Worm (Caenorhabditis elegans) whole organism, young adult: ENCODE results near the gene npr-27.
A peak's percentile ranks its signal among the peaks of the same experiment; 100 is the strongest.

Source experiments
- B0336.3 ChIP-seq: fragments of 200-800 bp; sonication (Bioruptor generic); IDR thresholded peaks from 2 replicates; pipeline ENCODE4 v1.3.6; 2022; ENCODE audit warnings: missing genetic modification characterization, missing compliant biosample characterization
- C06A6.2 ChIP-seq: fragments of 200-800 bp; sonication (Bioruptor generic); conservative IDR thresholded peaks from 2 replicates; pipeline ENCODE4 v1.3.6; 2022; ENCODE audit warnings: missing genetic modification characterization, missing compliant biosample characterization
- D2030.7 ChIP-seq: fragments of 200-800 bp; sonication (Bioruptor generic); IDR thresholded peaks from 2 replicates; pipeline ENCODE4 v1.3.6; 2022; ENCODE audit warnings: missing genetic modification reagents, missing genetic modification characterization, missing compliant biosample characterization
- F57C9.4 ChIP-seq: sonication (generic microtip); optimal IDR thresholded peaks from 2 replicates; lab custom pipeline; 2017; ENCODE audit warnings: mild to moderate bottlenecking, missing genetic modification characterization, missing compliant biosample characterization
- K11D2.4 ChIP-seq: fragments of 200-800 bp; sonication (Bioruptor generic); IDR thresholded peaks from 2 replicates; pipeline ENCODE4 v1.3.6; 2022; ENCODE audit warnings: missing genetic modification reagents, missing genetic modification characterization, missing compliant biosample characterization
- K12H6.12 ChIP-seq: fragments of 200-800 bp; sonication (Bioruptor generic); optimal IDR thresholded peaks from 2 replicates; lab custom pipeline; 2018; ENCODE audit warnings: mild to moderate bottlenecking, missing genetic modification characterization, missing compliant biosample characterization
- akir-1 ChIP-seq: fragments of 200-800 bp; sonication (Bioruptor generic); optimal IDR thresholded peaks from 2 replicates; lab custom pipeline; 2018; ENCODE audit warnings: mild to moderate bottlenecking, missing genetic modification characterization, moderate library complexity, missing compliant biosample characterization
- aptf-3 ChIP-seq: fragments of 200-800 bp; sonication (Bioruptor generic); IDR thresholded peaks from 2 replicates; pipeline ENCODE4 v1.3.6; 2022; ENCODE audit warnings: missing genetic modification characterization, missing compliant biosample characterization
- athp-1 ChIP-seq: sonication (generic microtip); optimal IDR thresholded peaks from 2 replicates; lab custom pipeline; 2017; ENCODE audit warnings: mild to moderate bottlenecking, missing genetic modification characterization, missing compliant biosample characterization
- attf-6 ChIP-seq: fragments of 200-800 bp; sonication (Bioruptor generic); IDR thresholded peaks from 2 replicates; pipeline ENCODE4 v1.3.6; 2022; ENCODE audit warnings: missing genetic modification reagents, missing genetic modification characterization, missing compliant biosample characterization
- bed-1 ChIP-seq: fragments of 200-800 bp; sonication (Bioruptor generic); IDR thresholded peaks from 2 replicates; pipeline ENCODE4 v1.3.6; 2022; ENCODE audit warnings: missing genetic modification reagents, missing genetic modification characterization, missing compliant biosample characterization
- cebp-1 ChIP-seq, 2 experiments: fragments of 200-800 bp in 1 of 2; sonication (Bioruptor generic) in 1 of 2; sonication (generic microtip) in 1 of 2; IDR thresholded peaks in 1 of 2; optimal IDR thresholded peaks in 1 of 2; 2 replicates each; pipeline versions ENCODE4 v1.3.6 to Lab custom; 2017 to 2022; ENCODE audit warnings: missing compliant biosample characterization in 2 of 2, missing genetic modification characterization in 2 of 2, mild to moderate bottlenecking in 1 of 2, missing genetic modification reagents in 1 of 2, moderate library complexity in 1 of 2
- ceh-40 ChIP-seq: fragments of 200-800 bp; sonication (Bioruptor generic); IDR thresholded peaks from 2 replicates; pipeline ENCODE4 v1.3.6; 2022; ENCODE audit warnings: missing genetic modification characterization, missing compliant biosample characterization
- ceh-79 ChIP-seq: sonication (generic microtip); optimal IDR thresholded peaks from 2 replicates; lab custom pipeline; 2017; ENCODE audit warnings: mild to moderate bottlenecking, missing genetic modification characterization, missing compliant biosample characterization
- ceh-91 ChIP-seq: fragments of 200-800 bp; sonication (Bioruptor generic); IDR thresholded peaks from 2 replicates; pipeline ENCODE4 v1.3.6; 2022; ENCODE audit warnings: missing genetic modification reagents, missing genetic modification characterization, missing compliant biosample characterization
- chd-7 ChIP-seq: sonication (generic microtip); optimal IDR thresholded peaks from 2 replicates; lab custom pipeline; 2016; ENCODE audit warnings: mild to moderate bottlenecking, missing genetic modification characterization, moderate library complexity, missing compliant biosample characterization
- die-1 ChIP-seq: sonication (generic microtip); optimal IDR thresholded peaks from 2 replicates; lab custom pipeline; 2016; ENCODE audit warnings: missing genotype, mild to moderate bottlenecking, missing genetic modification characterization, missing compliant biosample characterization
- dpff-1 ChIP-seq: sonication (generic microtip); optimal IDR thresholded peaks from 2 replicates; lab custom pipeline; 2017; ENCODE audit warnings: mild to moderate bottlenecking, missing genetic modification characterization, missing compliant biosample characterization
- egl-18 ChIP-seq: fragments of 200-800 bp; sonication (Bioruptor generic); IDR thresholded peaks from 2 replicates; pipeline ENCODE4 v1.3.6; 2022; ENCODE audit warnings: missing genetic modification reagents, missing genetic modification characterization, missing compliant biosample characterization
- egl-44 ChIP-seq: fragments of 200-800 bp; sonication (Bioruptor generic); IDR thresholded peaks from 2 replicates; pipeline ENCODE4 v1.3.6; 2022; ENCODE audit warnings: missing genetic modification reagents, missing genetic modification characterization, missing compliant biosample characterization
- egrh-3 ChIP-seq: fragments of 200-800 bp; sonication (Bioruptor generic); IDR thresholded peaks from 2 replicates; pipeline ENCODE4 v1.3.6; 2022; ENCODE audit warnings: missing genetic modification reagents, missing genetic modification characterization, missing compliant biosample characterization
- hmg-20 ChIP-seq: fragments of 200-800 bp; sonication (Bioruptor generic); IDR thresholded peaks from 2 replicates; pipeline ENCODE4 v1.3.6; 2022; ENCODE audit warnings: missing genetic modification reagents, missing genetic modification characterization, missing compliant biosample characterization
- hrde-1 ChIP-seq: sonication (generic microtip); optimal IDR thresholded peaks from 2 replicates; lab custom pipeline; 2016; ENCODE audit warnings: missing genetic modification characterization, mild to moderate bottlenecking, missing compliant biosample characterization, moderate library complexity, missing genotype, missing genetic modification reagents, borderline replicate concordance
- let-526 ChIP-seq: fragments of 200-800 bp; sonication (Bioruptor generic); IDR thresholded peaks from 2 replicates; pipeline ENCODE4 v1.3.6; 2022; ENCODE audit warnings: missing genetic modification reagents, missing genetic modification characterization, missing compliant biosample characterization
- let-607 ChIP-seq, 2 experiments: fragments of 200-800 bp in 1 of 2; sonication (Bioruptor generic) in 1 of 2; sonication (generic microtip) in 1 of 2; optimal IDR thresholded peaks; 2 replicates each; lab custom pipeline; 2016 to 2018; ENCODE audit warnings: mild to moderate bottlenecking in 2 of 2, missing compliant biosample characterization in 2 of 2, missing genetic modification characterization in 2 of 2, moderate library complexity in 2 of 2, missing genotype in 1 of 2
- lin-26 ChIP-seq: fragments of 200-800 bp; sonication (Bioruptor generic); IDR thresholded peaks from 2 replicates; pipeline ENCODE4 v1.3.6; 2022; ENCODE audit warnings: missing genetic modification reagents, missing genetic modification characterization, missing compliant biosample characterization
- lin-54 ChIP-seq: fragments of 200-800 bp; sonication (Bioruptor generic); optimal IDR thresholded peaks from 2 replicates; lab custom pipeline; 2018; ENCODE audit warnings: mild to moderate bottlenecking, missing genetic modification characterization, missing compliant biosample characterization
- lir-1 ChIP-seq: fragments of 200-800 bp; sonication (Bioruptor generic); conservative IDR thresholded peaks from 2 replicates; pipeline ENCODE4 v1.3.6; 2022; ENCODE audit warnings: missing genetic modification reagents, missing genetic modification characterization, missing compliant biosample characterization
- madf-3 ChIP-seq: fragments of 200-800 bp; sonication (Bioruptor generic); IDR thresholded peaks from 2 replicates; pipeline ENCODE4 v1.3.6; 2022; ENCODE audit warnings: missing genetic modification reagents, missing genetic modification characterization, missing compliant biosample characterization
- madf-8 ChIP-seq: fragments of 200-800 bp; sonication (Bioruptor generic); conservative IDR thresholded peaks from 2 replicates; pipeline ENCODE4 v1.3.6; 2022; ENCODE audit warnings: missing genetic modification reagents, missing genetic modification characterization, missing compliant biosample characterization
- mcd-1 ChIP-seq: fragments of 200-800 bp; sonication (Bioruptor generic); IDR thresholded peaks from 2 replicates; pipeline ENCODE4 v1.3.6; 2022; ENCODE audit warnings: missing genetic modification reagents, missing genetic modification characterization, missing compliant biosample characterization
- nfyb-1 ChIP-seq: fragments of 200-800 bp; sonication (Bioruptor generic); IDR thresholded peaks from 2 replicates; pipeline ENCODE4 v1.3.6; 2022; ENCODE audit warnings: missing genetic modification reagents, missing genetic modification characterization, missing compliant biosample characterization
- pbrm-1 ChIP-seq: fragments of 200-800 bp; sonication (Bioruptor generic); IDR thresholded peaks from 2 replicates; pipeline ENCODE4 v1.3.6; 2022; ENCODE audit warnings: missing genetic modification reagents, missing genetic modification characterization, missing compliant biosample characterization
- pha-4 ChIP-seq: fragments of 150-350 bp; sonication (generic microtip); optimal IDR thresholded peaks from 2 replicates; lab custom pipeline; 2014; ENCODE audit warnings: missing biosample characterization, missing genetic modification reagents, missing genetic modification characterization
- rpc-1 ChIP-seq, 2 experiments: fragments of 150-350 bp in 1 of 2; sonication (generic microtip) in 1 of 2; optimal IDR thresholded peaks; 2 replicates each; lab custom pipeline; 2014 to 2018; ENCODE audit warnings: missing biosample characterization in 1 of 2, missing genetic modification characterization in 1 of 2, missing genetic modification reagents in 1 of 2, missing genotype in 1 of 2
- sdz-38 ChIP-seq: sonication (generic microtip); optimal IDR thresholded peaks from 2 replicates; lab custom pipeline; 2016; ENCODE audit warnings: missing genotype, missing genetic modification characterization, missing compliant biosample characterization
- snpc-1.1 ChIP-seq: sonication (generic microtip); optimal IDR thresholded peaks from 2 replicates; lab custom pipeline; 2017; ENCODE audit warnings: missing genetic modification characterization, mild to moderate bottlenecking, missing compliant biosample characterization, antibody characterized with exemption, moderate library complexity, missing genotype, missing genetic modification reagents; ENCODE audit not compliant: insufficient read depth
- snpc-3.4 ChIP-seq: sonication (generic microtip); optimal IDR thresholded peaks from 2 replicates; lab custom pipeline; 2017; ENCODE audit warnings: missing genetic modification characterization, mild to moderate bottlenecking, missing compliant biosample characterization, antibody characterized with exemption, moderate library complexity, missing genotype, missing genetic modification reagents
- unc-130 ChIP-seq: sonication (generic microtip); optimal IDR thresholded peaks from 2 replicates; lab custom pipeline; 2016; ENCODE audit warnings: missing genetic modification reagents, missing genetic modification characterization, missing compliant biosample characterization
- unc-62 ChIP-seq: fragments of 150-350 bp; optimal IDR thresholded peaks from 2 replicates; lab custom pipeline; 2014; ENCODE audit warnings: missing biosample characterization, missing genetic modification reagents, missing genetic modification characterization
- ztf-28 ChIP-seq: fragments of 200-800 bp; sonication (Bioruptor generic); IDR thresholded peaks from 2 replicates; pipeline ENCODE4 v1.3.6; 2022; ENCODE audit warnings: missing genetic modification reagents, missing genetic modification characterization, missing compliant biosample characterization

The npr-27 gene

ce11 chrIV:7309678-7310077, 4.3 kb downstream of the npr-27 start:
- TF ChIP-seq egrh-3 (GFP tag; lab: Robert Waterston, UW) (no peak), B0336.3 (GFP tag; lab: Robert Waterston, UW) (no peak), dpff-1 (tag; lab: Kevin White, UChicago) (no peak), ceh-91 (GFP tag; lab: Robert Waterston, UW) (no peak), ceh-79 (tag; lab: Kevin White, UChicago) (no peak), C06A6.2 (GFP tag; lab: Robert Waterston, UW) (no peak), egl-44 (no peak), snpc-1.1 (tag; lab: Kevin White, UChicago) (no peak), lir-1 (no peak), cebp-1 (GFP tag; IDR thresholded peaks at IDR 0.05; lab: Robert Waterston, UW) (no peak), cebp-1 (tag; optimal IDR thresholded peaks at IDR 0.05; lab: Kevin White, UChicago) (no peak), rpc-1 (optimal IDR thresholded peaks at IDR 0.05; lab: Kevin White, UChicago) (no peak), rpc-1 (tag; optimal IDR thresholded peaks at IDR 0.05; lab: Kevin White, UChicago) (no peak), ceh-40 (GFP tag; lab: Robert Waterston, UW) (no peak), K11D2.4 (GFP tag; lab: Robert Waterston, UW) (no peak), lin-26 (GFP tag; lab: Robert Waterston, UW) (no peak), pha-4 (tag; lab: Kevin White, UChicago) (no peak), let-607 (tag; optimal IDR thresholded peaks at IDR 0.05; lab: Kevin White, UChicago) (no peak)

DNA sequence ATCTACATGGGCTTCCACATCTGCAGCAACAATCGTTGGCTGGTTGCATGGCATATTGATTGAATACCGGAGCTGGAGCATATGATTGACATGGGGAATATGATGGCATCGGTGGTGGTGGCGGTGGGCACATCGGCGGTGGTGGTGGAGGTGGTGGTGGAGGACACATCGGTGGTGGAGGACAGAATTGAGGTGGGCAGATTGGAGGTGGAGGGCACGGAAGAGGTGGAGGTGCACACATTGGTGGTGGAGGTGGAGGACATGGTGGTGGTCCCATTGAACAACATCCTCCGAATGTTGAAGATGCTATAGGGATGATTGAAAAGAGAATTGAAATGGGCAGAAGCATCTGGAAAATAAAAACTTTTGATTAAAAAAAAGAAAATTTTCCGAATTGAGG, 5.0 kb downstream of the npr-27 start, which contains the start of gene grl-4:
TSS of gene grl-4 (minus strand) at position 351 of the 400 bp plus-strand sequence.
- no peak for TF ChIP-seq snpc-1.1 (tag; lab: Kevin White, UChicago)
- TF ChIP-seq egl-18 (GFP tag; lab: Robert Waterston, UW): no peak
- TF ChIP-seq madf-8: no peak
- TF ChIP-seq egrh-3 (GFP tag; lab: Robert Waterston, UW): peak; percentile 53; the same call in 1 of the 2 replicates
- TF ChIP-seq chd-7 (tag; lab: Kevin White, UChicago): no peak
- 0 out of 2 replicates have a peak, but pooled peaks have one; percentile 12 for TF ChIP-seq ztf-28 (GFP tag; lab: Robert Waterston, UW)

DNA sequence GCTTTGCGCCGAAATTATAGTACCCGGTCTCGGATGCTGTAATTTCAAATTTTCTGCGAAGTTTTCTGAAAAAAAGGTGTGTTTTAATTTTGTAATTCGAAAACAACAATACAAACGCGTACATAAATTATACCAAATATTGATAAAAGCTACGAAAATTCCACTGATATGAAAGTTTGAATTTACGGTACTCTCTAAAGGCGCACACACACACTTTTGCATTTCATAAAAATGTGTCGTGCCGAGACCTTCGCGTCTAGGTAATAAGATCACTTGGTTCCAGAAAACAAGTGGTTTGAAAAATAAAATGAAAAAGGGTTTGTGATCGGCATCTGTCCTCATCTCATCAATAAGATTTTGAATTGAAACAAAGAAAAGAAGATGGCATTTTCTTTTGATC, 5.4 kb downstream of the npr-27 start:
- TF ChIP-seq F57C9.4 (tag; lab: Kevin White, UChicago): no peak
- no peak for TF ChIP-seq bed-1 (GFP tag; lab: Robert Waterston, UW)
- no peak for TF ChIP-seq ceh-79 (tag; lab: Kevin White, UChicago)
- no peak for TF ChIP-seq snpc-3.4 (tag; lab: Kevin White, UChicago)
- TF ChIP-seq die-1: no peak
- no peak for TF ChIP-seq K12H6.12 (tag; lab: Kevin White, UChicago)
- TF ChIP-seq akir-1 (GFP tag; lab: Kevin White, UChicago): no peak
- TF ChIP-seq aptf-3 (GFP tag; lab: Robert Waterston, UW): no peak
- TF ChIP-seq pbrm-1 (GFP tag; lab: Robert Waterston, UW): no peak
- TF ChIP-seq hmg-20 (GFP tag; lab: Robert Waterston, UW): no peak
- TF ChIP-seq D2030.7 (GFP tag; lab: Robert Waterston, UW): no peak

DNA sequence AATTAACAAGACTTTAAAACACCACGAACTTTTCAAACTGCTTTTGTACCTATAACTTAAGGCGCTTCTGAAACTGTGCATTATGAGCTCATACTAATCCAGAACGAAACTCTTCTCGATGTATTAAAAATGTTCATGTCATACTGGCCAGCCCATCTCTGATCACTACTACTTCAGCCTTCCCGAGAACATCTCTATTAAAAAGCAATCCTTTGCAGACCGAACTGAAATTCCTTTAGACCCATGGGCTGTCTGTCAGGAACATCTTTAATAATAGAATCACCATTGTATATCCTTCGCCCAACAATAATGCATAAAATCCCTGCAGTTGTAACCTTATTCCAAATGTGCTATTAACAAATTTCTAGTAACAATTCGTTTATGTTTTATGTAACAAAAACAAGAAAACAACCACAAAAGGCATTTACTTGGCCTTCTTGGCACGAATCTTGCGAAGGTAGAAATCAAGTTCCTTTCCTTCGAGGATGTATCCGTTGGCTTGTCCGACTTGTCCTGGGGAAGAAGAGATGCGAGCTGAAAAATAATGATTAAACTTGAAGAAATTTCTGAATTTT, 7.3 kb downstream of the npr-27 start:
- TF ChIP-seq athp-1 (tag; lab: Kevin White, UChicago): no peak
- peak; percentile 77; the same call in 1 of the 2 replicates for TF ChIP-seq attf-6
- TF ChIP-seq lin-54: peak; percentile 50
- TF ChIP-seq unc-130 (GFP tag; lab: Kevin White, UChicago): peak; percentile 31
- peak; percentile 50 for TF ChIP-seq hrde-1 (tag; lab: Kevin White, UChicago)
- TF ChIP-seq C06A6.2 (GFP tag; lab: Robert Waterston, UW): no peak
- no peak for TF ChIP-seq sdz-38 (tag; lab: Kevin White, UChicago)
- 0 out of 2 replicates have a peak, but pooled peaks have one; percentile 28 for TF ChIP-seq nfyb-1 (GFP tag; lab: Robert Waterston, UW)
- peak; percentile 6; the same call in 1 of the 2 replicates for TF ChIP-seq madf-3 (GFP tag; lab: Robert Waterston, UW)
- TF ChIP-seq mcd-1 (GFP tag; lab: Robert Waterston, UW): 0 out of 2 replicates have a peak, but pooled peaks have one; percentile 9
- no peak for TF ChIP-seq ceh-40 (GFP tag; lab: Robert Waterston, UW)
- TF ChIP-seq let-526 (GFP tag; lab: Robert Waterston, UW): no peak
- peak; percentile 5; the same call in 1 of the 2 replicates for TF ChIP-seq lin-26 (GFP tag; lab: Robert Waterston, UW)
- TF ChIP-seq snpc-3.4 (tag; lab: Kevin White, UChicago): peak; percentile 51
- no peak for TF ChIP-seq lir-1
- no peak for TF ChIP-seq unc-62 (GFP tag; lab: Kevin White, UChicago)
